Fruit fly (Drosophila melanogaster) whole organism, pupa: ENCODE data around the gene sgg.

Experiments used
- CG10348 ChIP-seq: fragments of 200-800 bp; sonication (Bioruptor generic); IDR thresholded peaks from 2 replicates; pipeline ENCODE4 v1.3.6; 2022; ENCODE audit warnings: missing biosample characterization, missing genetic modification characterization
- CG12605 ChIP-seq: fragments of 200-800 bp; sonication (Bioruptor generic); IDR thresholded peaks from 2 replicates; pipeline ENCODE4 v1.3.6; 2022; ENCODE audit warnings: missing biosample characterization, missing genetic modification characterization
- CG14655 ChIP-seq: fragments of 200-800 bp; sonication (Bioruptor generic); optimal IDR thresholded peaks from 3 replicates; lab custom pipeline; 2017; ENCODE audit warnings: mild to moderate bottlenecking, missing biosample characterization, missing genetic modification reagents, missing genetic modification characterization
- CG32121 ChIP-seq: fragments of 200-800 bp; sonication (Bioruptor generic); IDR thresholded peaks from 2 replicates; pipeline ENCODE4 v1.3.6; 2022; ENCODE audit warnings: missing biosample characterization, missing genetic modification characterization
- CG34367 ChIP-seq: fragments of 200-800 bp; sonication (Bioruptor generic); optimal IDR thresholded peaks from 2 replicates; lab custom pipeline; 2018; ENCODE audit warnings: missing biosample characterization, mild to moderate bottlenecking, missing genetic modification characterization
- CG4496 ChIP-seq: fragments of 200-800 bp; sonication (Bioruptor generic); IDR thresholded peaks from 3 replicates; pipeline ENCODE4 v1.3.6; 2022; ENCODE audit warnings: missing biosample characterization, missing genetic modification characterization
- CG8301 ChIP-seq: fragments of 200-800 bp; sonication (Bioruptor generic); optimal IDR thresholded peaks from 2 replicates; lab custom pipeline; 2018; ENCODE audit warnings: missing biosample characterization, mild to moderate bottlenecking, missing genetic modification characterization
- CG9948 ChIP-seq: fragments of 200-800 bp; sonication (Bioruptor generic); optimal IDR thresholded peaks from 2 replicates; lab custom pipeline; 2018; ENCODE audit warnings: missing biosample characterization, mild to moderate bottlenecking, missing genetic modification characterization, moderate library complexity
- D1 ChIP-seq: fragments of 200-800 bp; sonication (Bioruptor generic); optimal IDR thresholded peaks from 2 replicates; lab custom pipeline; 2018; ENCODE audit warnings: missing biosample characterization, mild to moderate bottlenecking, missing genetic modification characterization, moderate library complexity
- Ets98B ChIP-seq: fragments of 200-800 bp; sonication (Bioruptor generic); IDR thresholded peaks from 2 replicates; pipeline ENCODE4 v1.3.6; 2022; ENCODE audit warnings: missing biosample characterization, missing genetic modification characterization
- rn ChIP-seq: fragments of 200-800 bp; sonication (Bioruptor generic); IDR thresholded peaks from 2 replicates; pipeline ENCODE4 v1.3.6; 2022; ENCODE audit warnings: missing biosample characterization, missing genetic modification characterization

dm6 chrX:2663416-2663815 lies 29.7 kb downstream of the sgg start:
- TF ChIP-seq rn (GFP tag; lab: Robert Waterston, UW): no peak
- no peak for TF ChIP-seq CG14655
- TF ChIP-seq D1 (tag; lab: Kevin White, UChicago): no peak
- TF ChIP-seq CG34367 (tag; lab: Kevin White, UChicago): no peak
- no peak for TF ChIP-seq CG32121 (GFP tag; lab: Robert Waterston, UW)
- no peak for TF ChIP-seq CG12605
- no peak for TF ChIP-seq CG10348 (GFP tag; lab: Robert Waterston, UW)
- TF ChIP-seq CG9948 (tag; lab: Kevin White, UChicago): no peak
- TF ChIP-seq CG4496 (GFP tag; lab: Robert Waterston, UW): no peak
- no peak for TF ChIP-seq CG8301 (tag; lab: Kevin White, UChicago)
- TF ChIP-seq Ets98B (GFP tag; lab: Robert Waterston, UW): no peak
